Worm (Caenorhabditis elegans): ENCODE data around the gene ugt-3.

ugt-3 gene

DNA sequence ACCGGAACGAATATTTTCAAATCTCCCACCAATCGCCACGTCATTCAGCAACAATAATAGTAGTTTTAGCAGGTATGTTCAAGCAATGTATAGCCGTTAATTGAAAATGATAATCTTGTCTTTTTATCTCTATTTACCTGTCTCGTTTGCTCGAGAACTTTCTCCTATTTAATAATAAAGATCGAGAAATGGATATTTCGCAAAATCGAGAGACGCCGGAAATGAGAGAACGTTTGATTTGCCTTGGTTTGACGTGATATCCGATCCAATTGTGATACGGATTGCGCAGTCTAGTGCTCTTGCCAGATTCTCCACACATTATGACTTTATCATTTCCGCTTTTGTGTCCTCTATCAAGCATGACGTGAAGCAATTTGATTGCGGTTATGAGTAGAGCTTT, 26.2 kb downstream of the ugt-3 start:
- TF ChIP-seq syd-9 (tag; optimal IDR thresholded peaks at IDR 0.05) (no peak), rnt-1 (tag; optimal IDR thresholded peaks at IDR 0.05) (no peak), pros-1 (tag; optimal IDR thresholded peaks at IDR 0.05) (no peak), unc-86 (tag; optimal IDR thresholded peaks at IDR 0.05) (no peak), ceh-14 (tag; optimal IDR thresholded peaks at IDR 0.05) (no peak), lim-6 (tag; optimal IDR thresholded peaks at IDR 0.05) (no peak), hlh-6 (tag; optimal IDR thresholded peaks at IDR 0.05) (no peak), ceh-6 (GFP tag; optimal IDR thresholded peaks at IDR 0.05) (no peak), dve-1 (tag; optimal IDR thresholded peaks at IDR 0.05) (no peak), K09A11.1 (tag; optimal IDR thresholded peaks at IDR 0.05; ENCODE audit: insufficient read depth) (no peak), ztf-16 (tag; optimal IDR thresholded peaks at IDR 0.05) (no peak), pha-2 (tag; optimal IDR thresholded peaks at IDR 0.05) (no peak), ceh-18 (tag; optimal IDR thresholded peaks at IDR 0.05) (no peak), ref-2 (tag; optimal IDR thresholded peaks at IDR 0.05) (no peak), ceh-48 (tag; optimal IDR thresholded peaks at IDR 0.05) (no peak), hlh-13 (GFP tag; optimal IDR thresholded peaks at IDR 0.05) (no peak)

ce11 chrV:12773222-12773621, 26.8 kb downstream of the ugt-3 start, which contains the start of gene ZC455.1:
ZC455.1 (plus strand) TSS chrV:12773522.
- TF ChIP-seq unc-42 (tag; optimal IDR thresholded peaks at IDR 0.05), result no peak
- no peak for TF ChIP-seq ceh-24 (tag; optimal IDR thresholded peaks at IDR 0.05)
- no peak for TF ChIP-seq K02D7.2 (tag; optimal IDR thresholded peaks at IDR 0.05)
- no peak for TF ChIP-seq ama-1 (optimal IDR thresholded peaks at IDR 0.05)
- no peak for TF ChIP-seq nhr-232 (tag; optimal IDR thresholded peaks at IDR 0.05)
- TF ChIP-seq K09A11.1 (tag; optimal IDR thresholded peaks at IDR 0.05; ENCODE audit: insufficient read depth), result no peak

DNA sequence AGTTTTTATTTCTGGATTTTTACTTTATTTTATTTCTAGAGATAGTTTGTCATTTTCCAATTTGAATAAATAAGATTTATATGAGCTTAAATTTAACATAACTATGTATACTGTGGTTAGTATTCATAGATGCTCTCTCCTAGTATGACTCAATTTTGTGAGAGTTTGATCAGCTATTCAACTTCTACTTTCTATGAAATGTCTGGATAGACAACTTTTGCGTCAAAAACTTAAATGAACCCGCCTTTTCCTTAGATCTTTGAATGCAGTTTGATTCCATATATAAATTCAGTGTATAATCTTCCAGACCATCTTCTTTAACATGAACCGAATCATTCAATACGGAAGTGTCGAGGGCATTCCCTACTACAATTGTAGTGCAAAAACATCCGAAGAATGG, 31.1 kb downstream of the ugt-3 start, which contains the start of gene srt-43:
Gene srt-43 (plus strand): TSS at position 301 of the 400 bp plus-strand sequence.
- TF ChIP-seq dmd-4 (tag; optimal IDR thresholded peaks at IDR 0.05; ENCODE audit: borderline replicate concordance), result no peak
- no peak for TF ChIP-seq pha-4 (tag; optimal IDR thresholded peaks at IDR 0.05)
- TF ChIP-seq pqm-1 (tag; optimal IDR thresholded peaks at IDR 0.05), result no peak
- TF ChIP-seq ref-2 (tag; optimal IDR thresholded peaks at IDR 0.05), result no peak
- TF ChIP-seq unc-55 (GFP tag; optimal IDR thresholded peaks at IDR 0.05), result no peak
- no peak for TF ChIP-seq ceh-9 (tag; optimal IDR thresholded peaks at IDR 0.05)
- TF ChIP-seq gmeb-2 (tag; optimal IDR thresholded peaks at IDR 0.05), result no peak
- no peak for TF ChIP-seq Y22D7AL.16 (tag; optimal IDR thresholded peaks at IDR 0.05)
- no peak for TF ChIP-seq hlh-15 (tag; optimal IDR thresholded peaks at IDR 0.05)
- no peak for TF ChIP-seq dve-1 (tag; optimal IDR thresholded peaks at IDR 0.05)
- TF ChIP-seq pax-1 (tag; optimal IDR thresholded peaks at IDR 0.05), result no peak
- no peak for TF ChIP-seq ceh-45 (GFP tag; IDR thresholded peaks at IDR 0.05)
- TF ChIP-seq lim-6 (tag; optimal IDR thresholded peaks at IDR 0.05), result no peak
- no peak for TF ChIP-seq fax-1 (tag; optimal IDR thresholded peaks at IDR 0.05)
- no peak for TF ChIP-seq syd-9 (tag; optimal IDR thresholded peaks at IDR 0.05)

DNA sequence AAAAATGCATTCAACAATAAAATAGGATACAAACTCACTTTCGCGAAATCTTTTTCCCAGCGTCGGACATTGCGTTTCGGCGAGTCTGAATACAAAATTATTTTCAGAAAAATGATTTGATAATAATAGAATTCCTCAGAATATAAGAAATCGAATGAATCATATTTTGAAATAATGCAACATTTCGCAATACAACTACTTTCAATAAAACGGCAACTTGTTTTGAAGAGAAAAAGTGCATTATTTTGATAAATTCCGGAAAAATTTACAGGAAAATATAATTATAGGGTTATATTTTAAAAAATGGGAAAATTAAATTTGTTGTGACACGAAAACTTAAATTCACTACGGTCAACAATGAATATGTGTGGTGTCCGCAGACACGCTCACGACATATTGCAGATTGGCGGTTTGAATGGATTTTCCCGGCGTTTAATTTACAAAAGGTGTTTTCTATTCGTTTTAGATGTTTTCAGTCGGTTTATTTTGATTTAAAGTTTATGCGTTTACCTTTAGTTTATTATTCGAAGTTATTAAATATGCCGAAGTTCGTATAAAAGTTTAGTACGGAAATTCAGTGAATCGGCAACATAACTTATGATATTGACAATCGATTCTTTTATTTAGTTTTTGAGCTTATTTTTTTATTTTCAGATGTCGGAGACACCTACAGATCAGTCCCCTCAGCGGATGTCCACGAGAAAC, 36.6 kb downstream of the ugt-3 start, which contains the start of the genes abcf-1 and scc-3:
Gene abcf-1 (minus strand): TSS at position 85 of the 705 bp plus-strand sequence.
Gene scc-3 (plus strand): TSS at position 655 of the 705 bp plus-strand sequence.
- no peak for TF ChIP-seq ceh-31 (tag; optimal IDR thresholded peaks at IDR 0.05)
- TF ChIP-seq nfya-1 (tag; optimal IDR thresholded peaks at IDR 0.05), result peak; percentile 11

ce11 chrV:12760913-12761312, 39.2 kb downstream of the ugt-3 start, which contains the start of gene F18E2.15:
F18E2.15 (minus strand) TSS chrV:12761013.
- TF ChIP-seq ceh-2 (tag; optimal IDR thresholded peaks at IDR 0.05), result no peak
- no peak for TF ChIP-seq ceh-48 (tag; optimal IDR thresholded peaks at IDR 0.05)
- TF ChIP-seq zip-5 (tag; optimal IDR thresholded peaks at IDR 0.05), result no peak
- TF ChIP-seq elt-2 (tag; optimal IDR thresholded peaks at IDR 0.05), result no peak
- no peak for TF ChIP-seq ceh-19 (GFP tag; optimal IDR thresholded peaks at IDR 0.05)
- TF ChIP-seq eyg-1 (tag; optimal IDR thresholded peaks at IDR 0.05), result no peak
- TF ChIP-seq K02D7.2 (tag; optimal IDR thresholded peaks at IDR 0.05), result no peak
- no peak for TF ChIP-seq ceh-22 (tag; optimal IDR thresholded peaks at IDR 0.05)
